Fruit fly (Drosophila melanogaster) whole organism, embryonic: ENCODE data around the gene CG18131.

Source experiments
- Aef1 ChIP-seq: fragments of 200-800 bp; sonication (Bioruptor generic); IDR thresholded peaks from 3 replicates; pipeline ENCODE4 v1.3.6; 2022; ENCODE audit warnings: missing biosample characterization, missing genetic modification characterization
- Antp ChIP-seq: fragments of 200-800 bp; sonication (Bioruptor generic); optimal IDR thresholded peaks from 3 replicates; lab custom pipeline; 2016; ENCODE audit warnings: missing biosample characterization, missing genetic modification characterization
- B-H2 ChIP-seq: fragments of 200-800 bp; sonication (Bioruptor generic); optimal IDR thresholded peaks from 2 replicates; lab custom pipeline; 2018; ENCODE audit warnings: missing biosample characterization, mild to moderate bottlenecking, missing genetic modification characterization
- CG11085 ChIP-seq: fragments of 200-800 bp; sonication (Bioruptor generic); IDR thresholded peaks from 2 replicates; pipeline ENCODE4 v1.3.6; 2022; ENCODE audit warnings: missing biosample characterization, missing genetic modification characterization
- CG11560 ChIP-seq: fragments of 200-800 bp; sonication (Bioruptor generic); IDR thresholded peaks from 3 replicates; pipeline ENCODE4 v1.3.6; 2022; ENCODE audit warnings: missing biosample characterization, missing genetic modification characterization
- CG1233 ChIP-seq: fragments of 200-800 bp; sonication (Bioruptor generic); optimal IDR thresholded peaks from 4 replicates; lab custom pipeline; 2018; ENCODE audit warnings: missing biosample characterization, mild to moderate bottlenecking, missing genetic modification characterization
- CG12391 ChIP-seq: fragments of 200-800 bp; sonication (Bioruptor generic); optimal IDR thresholded peaks from 3 replicates; lab custom pipeline; 2018; ENCODE audit warnings: missing biosample characterization, mild to moderate bottlenecking, missing genetic modification characterization, moderate library complexity
- CG14965 ChIP-seq: fragments of 200-800 bp; sonication (Bioruptor generic); optimal IDR thresholded peaks from 2 replicates; lab custom pipeline; 2016; ENCODE audit warnings: missing biosample characterization, missing genetic modification characterization, borderline replicate concordance
- CG17359 ChIP-seq: fragments of 200-800 bp; sonication (Bioruptor generic); optimal IDR thresholded peaks from 3 replicates; lab custom pipeline; 2018; ENCODE audit warnings: missing biosample characterization, mild to moderate bottlenecking, missing genetic modification characterization, moderate library complexity
- CG17802 ChIP-seq: fragments of 200-800 bp; sonication (Bioruptor generic); optimal IDR thresholded peaks from 2 replicates; lab custom pipeline; 2018; ENCODE audit warnings: missing biosample characterization, mild to moderate bottlenecking, missing genetic modification characterization, moderate library complexity
- CG2116 ChIP-seq: fragments of 200-800 bp; sonication (Bioruptor generic); optimal IDR thresholded peaks from 3 replicates; lab custom pipeline; 2018; ENCODE audit warnings: missing biosample characterization, mild to moderate bottlenecking, missing genetic modification characterization
- CG2120 ChIP-seq: fragments of 200-800 bp; sonication (Bioruptor generic); optimal IDR thresholded peaks from 3 replicates; lab custom pipeline; 2016; ENCODE audit warnings: missing biosample characterization, missing genetic modification characterization
- CG2889 ChIP-seq: fragments of 200-800 bp; sonication (Bioruptor generic); IDR thresholded peaks from 3 replicates; pipeline ENCODE4 v1.3.6; 2022; ENCODE audit warnings: missing biosample characterization, missing genetic modification characterization
- CG31388 ChIP-seq: fragments of 200-800 bp; sonication (Bioruptor generic); optimal IDR thresholded peaks from 2 replicates; lab custom pipeline; 2016; ENCODE audit warnings: missing biosample characterization, missing genetic modification characterization
- CG5180 ChIP-seq: fragments of 200-800 bp; sonication (Bioruptor generic); optimal IDR thresholded peaks from 3 replicates; lab custom pipeline; 2017; ENCODE audit warnings: missing biosample characterization, missing genetic modification characterization, mild to moderate bottlenecking, moderate library complexity, missing genetic modification reagents
- CG5953 ChIP-seq: fragments of 200-800 bp; sonication (Bioruptor generic); IDR thresholded peaks from 2 replicates; pipeline ENCODE4 v1.3.6; 2022; ENCODE audit warnings: missing biosample characterization, missing genetic modification characterization
- CG7372 ChIP-seq: fragments of 200-800 bp; sonication (Bioruptor generic); IDR thresholded peaks from 2 replicates; pipeline ENCODE4 v1.3.6; 2022; ENCODE audit warnings: missing biosample characterization, missing genetic modification characterization
- CG8089 ChIP-seq: fragments of 200-800 bp; sonication (Bioruptor generic); optimal IDR thresholded peaks from 3 replicates; lab custom pipeline; 2016; ENCODE audit warnings: missing biosample characterization, missing genetic modification characterization
- Dip3 ChIP-seq: fragments of 200-800 bp; sonication (Bioruptor generic); optimal IDR thresholded peaks from 3 replicates; lab custom pipeline; 2016; ENCODE audit warnings: missing biosample characterization, missing genetic modification characterization
- Drgx ChIP-seq: fragments of 200-800 bp; sonication (Bioruptor generic); IDR thresholded peaks from 2 replicates; pipeline ENCODE4 v1.3.6; 2022; ENCODE audit warnings: missing biosample characterization, missing genetic modification characterization
- Ets97D ChIP-seq: fragments of 200-800 bp; sonication (Bioruptor generic); optimal IDR thresholded peaks from 3 replicates; lab custom pipeline; 2016; ENCODE audit warnings: missing biosample characterization, missing genetic modification characterization
- H15 ChIP-seq: fragments of 200-800 bp; sonication (Bioruptor generic); IDR thresholded peaks from 3 replicates; pipeline ENCODE4 v1.3.6; 2022; ENCODE audit warnings: missing biosample characterization, missing genetic modification characterization
- HHEX ChIP-seq: fragments of 200-800 bp; sonication (Bioruptor generic); optimal IDR thresholded peaks from 3 replicates; lab custom pipeline; 2017; ENCODE audit warnings: missing biosample characterization, mild to moderate bottlenecking, missing genetic modification characterization, missing genetic modification reagents
- MBD-R2 ChIP-seq: fragments of 200-800 bp; sonication (Bioruptor generic); IDR thresholded peaks from 2 replicates; pipeline ENCODE4 v1.3.6; 2022; ENCODE audit warnings: missing biosample characterization, missing genetic modification characterization
- Mrtf ChIP-seq: fragments of 200-800 bp; sonication (Bioruptor generic); IDR thresholded peaks from 3 replicates; pipeline ENCODE4 v1.3.6; 2022; ENCODE audit warnings: missing biosample characterization, missing genetic modification characterization
- Nf-YA ChIP-seq: fragments of 200-800 bp; sonication (Bioruptor generic); IDR thresholded peaks from 2 replicates; pipeline ENCODE4 v1.3.6; 2022; ENCODE audit warnings: missing biosample characterization, missing genetic modification characterization
- Ravus ChIP-seq: fragments of 200-800 bp; sonication (Bioruptor generic); IDR thresholded peaks from 2 replicates; pipeline ENCODE4 v1.3.6; 2022; ENCODE audit warnings: missing biosample characterization, missing genetic modification characterization
- Side ChIP-seq: fragments of 200-800 bp; sonication (Bioruptor generic); optimal IDR thresholded peaks from 2 replicates; lab custom pipeline; 2016; ENCODE audit warnings: missing biosample characterization, missing genetic modification characterization
- Sry-δ ChIP-seq: fragments of 200-800 bp; sonication (Bioruptor generic); optimal IDR thresholded peaks from 2 replicates; lab custom pipeline; 2016; ENCODE audit warnings: missing biosample characterization, missing genetic modification characterization
- Vsx1 ChIP-seq: fragments of 200-800 bp; sonication (Bioruptor generic); optimal IDR thresholded peaks from 2 replicates; lab custom pipeline; 2017; ENCODE audit warnings: missing biosample characterization, mild to moderate bottlenecking, missing genetic modification characterization, missing genetic modification reagents
- YL-1 ChIP-seq: fragments of 200-800 bp; sonication (Bioruptor generic); optimal IDR thresholded peaks from 3 replicates; lab custom pipeline; 2017; ENCODE audit warnings: missing biosample characterization, mild to moderate bottlenecking, missing genetic modification characterization
- abd-A ChIP-seq: fragments of 200-800 bp; sonication (Bioruptor generic); optimal IDR thresholded peaks from 3 replicates; lab custom pipeline; 2019; ENCODE audit warnings: missing biosample characterization, mild to moderate bottlenecking, missing genetic modification characterization, moderate library complexity
- ap ChIP-seq: fragments of 200-800 bp; sonication (Bioruptor generic); IDR thresholded peaks from 2 replicates; pipeline ENCODE4 v1.3.6; 2022; ENCODE audit warnings: missing biosample characterization, missing genetic modification characterization
- ato ChIP-seq: fragments of 200-800 bp; sonication (Bioruptor generic); IDR thresholded peaks from 2 replicates; pipeline ENCODE4 v1.3.6; 2022; ENCODE audit warnings: missing biosample characterization, missing genetic modification characterization; ENCODE audit not compliant: partially characterized antibody
- bigmax ChIP-seq: fragments of 200-800 bp; sonication (Bioruptor generic); optimal IDR thresholded peaks from 2 replicates; lab custom pipeline; 2018; ENCODE audit warnings: missing biosample characterization, mild to moderate bottlenecking, missing genetic modification characterization
- crp ChIP-seq, 2 experiments: fragments of 200-800 bp; sonication (Bioruptor generic); optimal IDR thresholded peaks; 2 replicates in 1 of 2; 3 replicates in 1 of 2; lab custom pipeline; 2017; ENCODE audit warnings: missing biosample characterization in 2 of 2, missing genetic modification characterization in 2 of 2, mild to moderate bottlenecking in 1 of 2, moderate library complexity in 1 of 2
- dpn ChIP-seq, 2 experiments: fragments of 200-800 bp; sonication (Bioruptor generic); optimal IDR thresholded peaks; 3 replicates each; lab custom pipeline; 2016; ENCODE audit warnings: missing biosample characterization in 2 of 2, missing genetic modification characterization in 2 of 2
- eyg ChIP-seq: fragments of 200-800 bp; sonication (Bioruptor generic); optimal IDR thresholded peaks from 3 replicates; lab custom pipeline; 2016; ENCODE audit warnings: missing biosample characterization, missing genetic modification characterization
- gcm ChIP-seq: fragments of 200-800 bp; sonication (Bioruptor generic); optimal IDR thresholded peaks from 2 replicates; lab custom pipeline; 2019; ENCODE audit warnings: missing biosample characterization, mild to moderate bottlenecking, missing genetic modification characterization, moderate library complexity
- gfzf ChIP-seq: fragments of 200-800 bp; sonication (Bioruptor generic); optimal IDR thresholded peaks from 2 replicates; lab custom pipeline; 2016; ENCODE audit warnings: missing biosample characterization, mild to moderate bottlenecking, missing genetic modification characterization, moderate library complexity
- gsb ChIP-seq: fragments of 200-800 bp; sonication (Bioruptor generic); IDR thresholded peaks from 2 replicates; pipeline ENCODE4 v1.3.6; 2022; ENCODE audit warnings: missing biosample characterization, missing genetic modification characterization
- luna ChIP-seq: fragments of 200-800 bp; sonication (Bioruptor generic); optimal IDR thresholded peaks from 2 replicates; lab custom pipeline; 2016; ENCODE audit warnings: missing biosample characterization, missing genetic modification characterization
- nerfin-2 ChIP-seq: fragments of 200-800 bp; sonication (Bioruptor generic); IDR thresholded peaks from 2 replicates; pipeline ENCODE4 v1.3.6; 2022; ENCODE audit warnings: missing biosample characterization, missing genetic modification characterization; ENCODE audit not compliant: partially characterized antibody
- pfk ChIP-seq: fragments of 200-800 bp; sonication (Bioruptor generic); optimal IDR thresholded peaks from 2 replicates; lab custom pipeline; 2018; ENCODE audit warnings: missing biosample characterization, mild to moderate bottlenecking, missing genetic modification characterization, moderate library complexity
- row ChIP-seq: fragments of 200-800 bp; sonication (Bioruptor generic); IDR thresholded peaks from 3 replicates; pipeline ENCODE4 v1.3.6; 2022; ENCODE audit warnings: missing biosample characterization, missing genetic modification characterization
- run ChIP-seq: fragments of 200-800 bp; sonication (Bioruptor generic); optimal IDR thresholded peaks from 3 replicates; lab custom pipeline; 2018; ENCODE audit warnings: missing biosample characterization, mild to moderate bottlenecking, missing genetic modification characterization
- sob ChIP-seq: fragments of 200-800 bp; sonication (Bioruptor generic); IDR thresholded peaks from 2 replicates; pipeline ENCODE4 v1.3.6; 2022; ENCODE audit warnings: missing biosample characterization, missing genetic modification characterization
- ssp ChIP-seq: fragments of 200-800 bp; sonication (Bioruptor generic); IDR thresholded peaks from 2 replicates; pipeline ENCODE4 v1.3.6; 2022; ENCODE audit warnings: missing biosample characterization, missing genetic modification characterization
- stwl ChIP-seq: fragments of 200-800 bp; sonication (Bioruptor generic); optimal IDR thresholded peaks from 3 replicates; lab custom pipeline; 2018; ENCODE audit warnings: missing biosample characterization, mild to moderate bottlenecking, missing genetic modification characterization, moderate library complexity
- tgo ChIP-seq: fragments of 200-800 bp; sonication (Bioruptor generic); IDR thresholded peaks from 3 replicates; pipeline ENCODE4 v1.3.6; 2022; ENCODE audit warnings: missing biosample characterization, missing genetic modification characterization
- tup ChIP-seq: fragments of 200-800 bp; sonication (Bioruptor generic); optimal IDR thresholded peaks from 2 replicates; lab custom pipeline; 2016; ENCODE audit warnings: missing biosample characterization, mild to moderate bottlenecking, missing genetic modification characterization, moderate library complexity

CG18131 gene

dm6 chr2L:1456305-1456704 lies 44.1 kb downstream of the CG18131 start (continued):
- TF ChIP-seq gcm: peak; percentile 35
- TF ChIP-seq stwl (tag; lab: Kevin White, UChicago): peak; percentile 49
- no peak for TF ChIP-seq MBD-R2 (GFP tag; lab: Robert Waterston, UW)
- no peak for TF ChIP-seq tup (GFP tag; lab: Kevin White, UChicago)
- no peak for TF ChIP-seq Mrtf (GFP tag; lab: Robert Waterston, UW)
- no peak for TF ChIP-seq gsb
- TF ChIP-seq H15 (GFP tag; lab: Robert Waterston, UW): peak; percentile 36; the same call in 1 of the 3 replicates
- 0 out of 2 replicates have a peak, but pooled peaks have one; percentile 9 for TF ChIP-seq CG5953
- no peak for TF ChIP-seq pfk (GFP tag; lab: Kevin White, UChicago)
- TF ChIP-seq sob (GFP tag; lab: Robert Waterston, UW): peak; percentile 46; the same call in 1 of the 2 replicates
- TF ChIP-seq luna: no peak
- no peak for TF ChIP-seq CG2889 (GFP tag; lab: Robert Waterston, UW)
- no peak for TF ChIP-seq B-H2 (GFP tag; lab: Kevin White, UChicago)
- no peak for TF ChIP-seq run (tag; lab: Kevin White, UChicago)
- no peak for TF ChIP-seq CG11560 (tag; lab: Robert Waterston, UW)
- peak in 1 of 2 experiments; percentile 49 for TF ChIP-seq dpn (GFP tag; optimal IDR thresholded peaks at IDR 0.05; lab: Kevin White, UChicago)
- no peak for TF ChIP-seq Sry-δ (GFP tag; lab: Kevin White, UChicago)
- TF ChIP-seq ato: no peak
- TF ChIP-seq CG8089 (GFP tag; lab: Kevin White, UChicago): no peak
- TF ChIP-seq row (GFP tag; lab: Robert Waterston, UW): peak; percentile 67
- no peak for TF ChIP-seq CG7372 (GFP tag; lab: Robert Waterston, UW)
- TF ChIP-seq tgo: peak; percentile 44; the same call in 1 of the 3 replicates
- TF ChIP-seq Ravus (GFP tag; lab: Robert Waterston, UW): no peak
- no peak for TF ChIP-seq ap
- TF ChIP-seq eyg (GFP tag; lab: Kevin White, UChicago): no peak
- no peak for TF ChIP-seq Vsx1
- TF ChIP-seq CG12391: peak; percentile 71
- no peak for TF ChIP-seq Side (GFP tag; lab: Kevin White, UChicago)
- no peak for TF ChIP-seq Ets97D
- peak; percentile 24 for TF ChIP-seq ssp (GFP tag; lab: Robert Waterston, UW)
- no peak for TF ChIP-seq Dip3 (GFP tag; lab: Kevin White, UChicago)
- TF ChIP-seq Drgx (GFP tag; lab: Robert Waterston, UW): 0 out of 2 replicates have a peak, but pooled peaks have one; percentile 43
- TF ChIP-seq CG17802 (tag; lab: Kevin White, UChicago): no peak
- no peak for TF ChIP-seq CG31388 (GFP tag; lab: Kevin White, UChicago)
- no peak for TF ChIP-seq nerfin-2 (GFP tag; lab: Robert Waterston, UW)
- TF ChIP-seq abd-A: no peak
- no peak for TF ChIP-seq Antp (GFP tag; lab: Kevin White, UChicago)
- TF ChIP-seq crp (GFP tag; optimal IDR thresholded peaks at IDR 0.05; lab: Kevin White, UChicago): no peak
- no peak for TF ChIP-seq CG2120
- no peak for TF ChIP-seq CG2116 (GFP tag; lab: Kevin White, UChicago)
- peak; percentile 18 for TF ChIP-seq CG5180 (GFP tag; lab: Kevin White, UChicago)
- TF ChIP-seq bigmax (GFP tag; lab: Kevin White, UChicago): no peak
- TF ChIP-seq CG14965: no peak
- no peak; the same call in 2 of the 3 replicates for TF ChIP-seq Aef1 (GFP tag; lab: Robert Waterston, UW)
- peak; percentile 16; the same call in 1 of the 2 replicates for TF ChIP-seq Nf-YA (GFP tag; lab: Robert Waterston, UW)
- TF ChIP-seq CG17359 (tag; lab: Kevin White, UChicago): peak; percentile 59
- no peak for TF ChIP-seq YL-1
- TF ChIP-seq gfzf (GFP tag; lab: Kevin White, UChicago): no peak
- no peak for TF ChIP-seq HHEX (GFP tag; lab: Kevin White, UChicago)
- TF ChIP-seq CG1233 (GFP tag; lab: Kevin White, UChicago): no peak
- no peak for TF ChIP-seq CG11085 (GFP tag; lab: Robert Waterston, UW)
